Fruit fly (Drosophila melanogaster) whole organism, embryonic: ENCODE measurements around the gene CG2224.

Experiments used
- CG12155 ChIP-seq: fragments of 200-800 bp; sonication (Bioruptor generic); optimal IDR thresholded peaks from 3 replicates; lab custom pipeline; 2016; ENCODE audit warnings: missing biosample characterization, missing genetic modification characterization
- CG14441 ChIP-seq: fragments of 200-800 bp; sonication (Bioruptor generic); IDR thresholded peaks from 2 replicates; pipeline ENCODE4 v1.3.6; 2022; ENCODE audit warnings: missing biosample characterization, missing genetic modification characterization
- CG16863 ChIP-seq: fragments of 200-800 bp; sonication (Bioruptor generic); optimal IDR thresholded peaks from 3 replicates; lab custom pipeline; 2016; ENCODE audit warnings: missing biosample characterization, missing genetic modification characterization
- Hand ChIP-seq: fragments of 200-800 bp; sonication (Bioruptor generic); optimal IDR thresholded peaks from 2 replicates; lab custom pipeline; 2017; ENCODE audit warnings: mild to moderate bottlenecking, missing biosample characterization, missing genetic modification reagents, missing genetic modification characterization
- Nf-YC ChIP-seq: fragments of 200-800 bp; optimal IDR thresholded peaks from 3 replicates; lab custom pipeline; 2019; ENCODE audit warnings: missing biosample characterization, mild to moderate bottlenecking, missing genetic modification characterization, moderate library complexity
- Xbp1 ChIP-seq: fragments of 200-800 bp; sonication (Bioruptor generic); optimal IDR thresholded peaks from 3 replicates; lab custom pipeline; 2016; ENCODE audit warnings: missing biosample characterization, mild to moderate bottlenecking, missing genetic modification characterization
- corto ChIP-seq: fragments of 200-800 bp; sonication (Bioruptor generic); optimal IDR thresholded peaks from 2 replicates; lab custom pipeline; 2016; ENCODE audit warnings: missing biosample characterization, mild to moderate bottlenecking, missing genetic modification characterization, moderate library complexity
- exex ChIP-seq: fragments of 200-800 bp; sonication (Bioruptor generic); optimal IDR thresholded peaks from 4 replicates; lab custom pipeline; 2018; ENCODE audit warnings: missing biosample characterization, mild to moderate bottlenecking, missing genetic modification characterization, moderate library complexity
- fd96Cb ChIP-seq: fragments of 200-800 bp; sonication (Bioruptor generic); optimal IDR thresholded peaks from 2 replicates; lab custom pipeline; 2018; ENCODE audit warnings: missing biosample characterization, mild to moderate bottlenecking, missing genetic modification characterization, moderate library complexity
- ftz-f1 ChIP-seq: fragments of 200-800 bp; sonication (Bioruptor generic); optimal IDR thresholded peaks from 2 replicates; lab custom pipeline; 2016; ENCODE audit warnings: missing biosample characterization, missing genetic modification characterization
- gce ChIP-seq: fragments of 200-800 bp; sonication (Bioruptor generic); IDR thresholded peaks from 3 replicates; pipeline ENCODE4 v1.3.6; 2022; ENCODE audit warnings: missing biosample characterization, missing genetic modification characterization
- pros ChIP-seq: fragments of 200-800 bp; sonication (Bioruptor generic); optimal IDR thresholded peaks from 3 replicates; lab custom pipeline; 2019; ENCODE audit warnings: missing biosample characterization, mild to moderate bottlenecking, missing genetic modification characterization, moderate library complexity
- sisA ChIP-seq: fragments of 200-800 bp; sonication (Bioruptor generic); IDR thresholded peaks from 2 replicates; pipeline ENCODE4 v1.3.6; 2022; ENCODE audit warnings: missing biosample characterization, missing genetic modification characterization
- unc-4 ChIP-seq: fragments of 200-800 bp; sonication (Bioruptor generic); IDR thresholded peaks from 2 replicates; pipeline ENCODE4 v1.3.6; 2022; ENCODE audit warnings: missing biosample characterization, missing genetic modification characterization; ENCODE audit not compliant: partially characterized antibody

- TF ChIP-seq unc-4 (GFP tag; lab: Robert Waterston, UW) (no peak), Xbp1 (GFP tag; lab: Kevin White, UChicago) (no peak), sisA (GFP tag; lab: Robert Waterston, UW) (no peak), ftz-f1 (GFP tag; lab: Kevin White, UChicago) (no peak), fd96Cb (tag; lab: Kevin White, UChicago) (no peak), Nf-YC (tag; lab: Kevin White, UChicago) (no peak), CG14441 (GFP tag; lab: Robert Waterston, UW) (no peak), CG16863 (GFP tag; lab: Kevin White, UChicago) (no peak), pros (GFP tag; lab: Kevin White, UChicago) (no peak), exex (tag; lab: Kevin White, UChicago) (no peak), corto (GFP tag; lab: Kevin White, UChicago) (no peak), gce (GFP tag; lab: Robert Waterston, UW) (no peak), Hand (no peak), CG12155 (no peak)
Observed at dm6 chr3R:30460187-30460586, 1.1 kb upstream of the CG2224 start.
